Worm (Caenorhabditis elegans): ENCODE data around the gene C27H6.8.

The C27H6.8 gene

ce11 chrV:10019083-10019624 is 31.6 kb upstream of the C27H6.8 start:
- no peak for TF ChIP-seq nhr-28 (tag; optimal IDR thresholded peaks at IDR 0.05)
- no peak for TF ChIP-seq ceh-43 (GFP tag; optimal IDR thresholded peaks at IDR 0.05)
- no peak for TF ChIP-seq hlh-1 (tag; optimal IDR thresholded peaks at IDR 0.05)
- TF ChIP-seq drap-1 (GFP tag; optimal IDR thresholded peaks at IDR 0.05), result no peak
- TF ChIP-seq tbx-8 (GFP tag; optimal IDR thresholded peaks at IDR 0.05), result no peak
- TF ChIP-seq M03D4.4 (tag; optimal IDR thresholded peaks at IDR 0.05), result no peak
- no peak for TF ChIP-seq sem-2 (GFP tag; optimal IDR thresholded peaks at IDR 0.05)
- TF ChIP-seq bed-3 (GFP tag; optimal IDR thresholded peaks at IDR 0.05), result no peak
- TF ChIP-seq blmp-1 (tag; optimal IDR thresholded peaks at IDR 0.05), result no peak
- TF ChIP-seq lsy-2 (tag; optimal IDR thresholded peaks at IDR 0.05), result no peak
- TF ChIP-seq ztf-11 (tag; optimal IDR thresholded peaks at IDR 0.05), result no peak
- TF ChIP-seq unc-120 (tag; optimal IDR thresholded peaks at IDR 0.05; ENCODE audit: poor library complexity, severe bottlenecking), result no peak
- TF ChIP-seq zip-8 (tag; optimal IDR thresholded peaks at IDR 0.05), result no peak
- TF ChIP-seq ceh-83 (GFP tag; optimal IDR thresholded peaks at IDR 0.05), result no peak
- no peak for TF ChIP-seq ceh-39 (tag; optimal IDR thresholded peaks at IDR 0.05)
- no peak for TF ChIP-seq flh-1 (GFP tag; optimal IDR thresholded peaks at IDR 0.05)
- no peak for TF ChIP-seq ces-1 (GFP tag; optimal IDR thresholded peaks at IDR 0.05)

- no peak for TF ChIP-seq ceh-43 (GFP tag; optimal IDR thresholded peaks at IDR 0.05)
- no peak for TF ChIP-seq zip-8 (tag; optimal IDR thresholded peaks at IDR 0.05)
- TF ChIP-seq snpc-4 (tag; optimal IDR thresholded peaks at IDR 0.05), result no peak
- TF ChIP-seq ces-1 (GFP tag; optimal IDR thresholded peaks at IDR 0.05), result no peak
- TF ChIP-seq cnd-1 (tag; optimal IDR thresholded peaks at IDR 0.05), result no peak
- no peak for TF ChIP-seq lin-13 (tag; optimal IDR thresholded peaks at IDR 0.05)
Measured at ce11 chrV:10018291-10018690, 30.7 kb upstream of the C27H6.8 start.

ce11 chrV:10012639-10013038 is 25.1 kb upstream of the C27H6.8 start:
- TF ChIP-seq elt-3 (tag; optimal IDR thresholded peaks at IDR 0.05) (peak; percentile 38), nhr-237 (tag; optimal IDR thresholded peaks at IDR 0.05) (no peak), hlh-1 (tag; optimal IDR thresholded peaks at IDR 0.05) (no peak)

- no peak for TF ChIP-seq ceh-83 (GFP tag; optimal IDR thresholded peaks at IDR 0.05)
- no peak for TF ChIP-seq lin-32 (GFP tag; optimal IDR thresholded peaks at IDR 0.05)
- TF ChIP-seq elt-1 (tag; optimal IDR thresholded peaks at IDR 0.05; ENCODE audit: borderline replicate concordance, insufficient read depth), result no peak
- TF ChIP-seq lin-13 (tag; optimal IDR thresholded peaks at IDR 0.05), result no peak
- no peak for TF ChIP-seq sem-2 (GFP tag; optimal IDR thresholded peaks at IDR 0.05)
- no peak for TF ChIP-seq unc-120 (tag; optimal IDR thresholded peaks at IDR 0.05; ENCODE audit: poor library complexity, severe bottlenecking)
- TF ChIP-seq elt-3 (tag; optimal IDR thresholded peaks at IDR 0.05), result no peak
- no peak for TF ChIP-seq drap-1 (GFP tag; optimal IDR thresholded peaks at IDR 0.05)
Measured at ce11 chrV:10011623-10012022, 24.0 kb upstream of the C27H6.8 start, which contains the start of gene lea-1. lea-1 (plus strand) TSS chrV:10011923.

ce11 chrV:10007484-10007883 is 19.9 kb upstream of the C27H6.8 start:
- peak; percentile 95 for TF ChIP-seq zip-8 (tag; optimal IDR thresholded peaks at IDR 0.05)
- no peak for TF ChIP-seq ceh-83 (GFP tag; optimal IDR thresholded peaks at IDR 0.05)

- TF ChIP-seq ceh-39 (tag; optimal IDR thresholded peaks at IDR 0.05) (no peak), cnd-1 (tag; optimal IDR thresholded peaks at IDR 0.05) (no peak), bed-3 (GFP tag; optimal IDR thresholded peaks at IDR 0.05) (no peak), mab-5 (tag; optimal IDR thresholded peaks at IDR 0.05) (no peak), elt-3 (tag; optimal IDR thresholded peaks at IDR 0.05) (no peak), ham-2 (GFP tag; optimal IDR thresholded peaks at IDR 0.05) (no peak), unc-62 (GFP tag; optimal IDR thresholded peaks at IDR 0.05) (no peak), nhr-12 (tag; optimal IDR thresholded peaks at IDR 0.05) (no peak), ceh-43 (GFP tag; optimal IDR thresholded peaks at IDR 0.05) (no peak), zip-8 (tag; optimal IDR thresholded peaks at IDR 0.05) (no peak), lin-13 (tag; optimal IDR thresholded peaks at IDR 0.05) (no peak), ces-1 (GFP tag; optimal IDR thresholded peaks at IDR 0.05) (no peak), sptf-1 (tag; optimal IDR thresholded peaks at IDR 0.05) (no peak), pha-4 (tag; optimal IDR thresholded peaks at IDR 0.05) (no peak), nhr-237 (tag; optimal IDR thresholded peaks at IDR 0.05) (no peak), elt-1 (tag; optimal IDR thresholded peaks at IDR 0.05; ENCODE audit: borderline replicate concordance, insufficient read depth) (no peak), nhr-76 (tag; optimal IDR thresholded peaks at IDR 0.05) (no peak)
Measured at ce11 chrV:10006374-10006773, 18.8 kb upstream of the C27H6.8 start.

Measured in whole organism, mixed stage, embryonic.